Fruit fly (Drosophila melanogaster) whole organism, pupa: Measurements from ENCODE around the gene IPIP.

ENCODE experiments used
- CG10348 ChIP-seq: fragments of 200-800 bp; sonication (Bioruptor generic); IDR thresholded peaks from 2 replicates; pipeline ENCODE4 v1.3.6; 2022; ENCODE audit warnings: missing biosample characterization, missing genetic modification characterization
- CG12605 ChIP-seq: fragments of 200-800 bp; sonication (Bioruptor generic); IDR thresholded peaks from 2 replicates; pipeline ENCODE4 v1.3.6; 2022; ENCODE audit warnings: missing biosample characterization, missing genetic modification characterization
- CG13204 ChIP-seq: fragments of 200-800 bp; sonication (Bioruptor generic); optimal IDR thresholded peaks from 2 replicates; lab custom pipeline; 2018; ENCODE audit warnings: missing biosample characterization, mild to moderate bottlenecking, missing genetic modification characterization, moderate library complexity
- CG14655 ChIP-seq: fragments of 200-800 bp; sonication (Bioruptor generic); optimal IDR thresholded peaks from 3 replicates; lab custom pipeline; 2017; ENCODE audit warnings: mild to moderate bottlenecking, missing biosample characterization, missing genetic modification reagents, missing genetic modification characterization
- CG15710 ChIP-seq: fragments of 200-800 bp; sonication (Bioruptor generic); optimal IDR thresholded peaks from 2 replicates; lab custom pipeline; 2018; ENCODE audit warnings: missing biosample characterization, mild to moderate bottlenecking, missing genetic modification characterization, moderate library complexity
- CG17806 ChIP-seq: fragments of 200-800 bp; sonication (Bioruptor generic); optimal IDR thresholded peaks from 2 replicates; lab custom pipeline; 2018; ENCODE audit warnings: missing biosample characterization, mild to moderate bottlenecking, missing genetic modification characterization, moderate library complexity
- CG32121 ChIP-seq: fragments of 200-800 bp; sonication (Bioruptor generic); IDR thresholded peaks from 2 replicates; pipeline ENCODE4 v1.3.6; 2022; ENCODE audit warnings: missing biosample characterization, missing genetic modification characterization
- CG34367 ChIP-seq: fragments of 200-800 bp; sonication (Bioruptor generic); optimal IDR thresholded peaks from 2 replicates; lab custom pipeline; 2018; ENCODE audit warnings: missing biosample characterization, mild to moderate bottlenecking, missing genetic modification characterization
- CG4496 ChIP-seq: fragments of 200-800 bp; sonication (Bioruptor generic); IDR thresholded peaks from 3 replicates; pipeline ENCODE4 v1.3.6; 2022; ENCODE audit warnings: missing biosample characterization, missing genetic modification characterization
- CG8159 ChIP-seq: fragments of 200-800 bp; sonication (Bioruptor generic); optimal IDR thresholded peaks from 3 replicates; lab custom pipeline; 2018; ENCODE audit warnings: missing biosample characterization, mild to moderate bottlenecking, missing genetic modification characterization, moderate library complexity
- CG8301 ChIP-seq: fragments of 200-800 bp; sonication (Bioruptor generic); optimal IDR thresholded peaks from 2 replicates; lab custom pipeline; 2018; ENCODE audit warnings: missing biosample characterization, mild to moderate bottlenecking, missing genetic modification characterization
- CG9948 ChIP-seq: fragments of 200-800 bp; sonication (Bioruptor generic); optimal IDR thresholded peaks from 2 replicates; lab custom pipeline; 2018; ENCODE audit warnings: missing biosample characterization, mild to moderate bottlenecking, missing genetic modification characterization, moderate library complexity
- D1 ChIP-seq: fragments of 200-800 bp; sonication (Bioruptor generic); optimal IDR thresholded peaks from 2 replicates; lab custom pipeline; 2018; ENCODE audit warnings: missing biosample characterization, mild to moderate bottlenecking, missing genetic modification characterization, moderate library complexity
- EcR ChIP-seq: fragments of 200-800 bp; sonication (Bioruptor generic); optimal IDR thresholded peaks from 3 replicates; lab custom pipeline; 2019; ENCODE audit warnings: missing biosample characterization, missing genetic modification characterization, mild to moderate bottlenecking, moderate library complexity, missing genetic modification reagents
- Ets98B ChIP-seq: fragments of 200-800 bp; sonication (Bioruptor generic); IDR thresholded peaks from 2 replicates; pipeline ENCODE4 v1.3.6; 2022; ENCODE audit warnings: missing biosample characterization, missing genetic modification characterization
- Pif1A ChIP-seq: fragments of 200-800 bp; sonication (Bioruptor generic); optimal IDR thresholded peaks from 3 replicates; lab custom pipeline; 2016; ENCODE audit warnings: missing biosample characterization, missing genetic modification characterization
- Pif1B ChIP-seq: fragments of 200-800 bp; sonication (Bioruptor generic); optimal IDR thresholded peaks from 3 replicates; lab custom pipeline; 2016; ENCODE audit warnings: missing biosample characterization, missing genetic modification characterization
- Snoo ChIP-seq: fragments of 200-800 bp; sonication (Bioruptor generic); optimal IDR thresholded peaks from 3 replicates; lab custom pipeline; 2017; ENCODE audit warnings: missing biosample characterization, mild to moderate bottlenecking, missing genetic modification characterization, inconsistent platforms
- fd96Ca ChIP-seq: fragments of 200-800 bp; sonication (Bioruptor generic); IDR thresholded peaks from 3 replicates; pipeline ENCODE4 v1.3.6; 2022; ENCODE audit warnings: missing biosample characterization, missing genetic modification characterization
- gl ChIP-seq: fragments of 200-800 bp; sonication (Bioruptor generic); optimal IDR thresholded peaks from 2 replicates; lab custom pipeline; 2018; ENCODE audit warnings: missing biosample characterization, mild to moderate bottlenecking, missing genetic modification characterization
- rn ChIP-seq: fragments of 200-800 bp; sonication (Bioruptor generic); IDR thresholded peaks from 2 replicates; pipeline ENCODE4 v1.3.6; 2022; ENCODE audit warnings: missing biosample characterization, missing genetic modification characterization

Gene IPIP

dm6 chr2L:6053874-6054469 is 6.2 kb downstream of the IPIP start, which contains the start of gene CG13995:
CG13995 (plus strand) TSS chr2L:6054302.
- TF ChIP-seq CG10348 (GFP tag; lab: Robert Waterston, UW) = no peak
- TF ChIP-seq CG32121 (GFP tag; lab: Robert Waterston, UW) = peak; percentile 19; the same call in 1 of the 2 replicates
- TF ChIP-seq Ets98B (GFP tag; lab: Robert Waterston, UW) = peak; percentile 28; the same call in 1 of the 2 replicates
- no peak for TF ChIP-seq rn (GFP tag; lab: Robert Waterston, UW)
- 0 out of 2 replicates have a peak, but pooled peaks have one; percentile 11 for TF ChIP-seq CG12605 (GFP tag; lab: Robert Waterston, UW)
- TF ChIP-seq CG15710 (tag; lab: Kevin White, UChicago) = no peak
- TF ChIP-seq Pif1B = no peak
- TF ChIP-seq gl (tag; lab: Kevin White, UChicago) = peak; percentile 26
- TF ChIP-seq CG8301 (tag; lab: Kevin White, UChicago) = no peak
- TF ChIP-seq CG13204 (GFP tag; lab: Kevin White, UChicago) = peak; percentile 9
- TF ChIP-seq CG4496 (GFP tag; lab: Robert Waterston, UW) = 0 out of 3 replicates have a peak, but pooled peaks have one; percentile 42
- no peak for TF ChIP-seq fd96Ca (GFP tag; lab: Robert Waterston, UW)

dm6 chr2L:6060210-6060609 is 12.4 kb downstream of the IPIP start, which contains the start of gene CG34180:
CG34180 (plus strand) TSS chr2L:6060510.
- TF ChIP-seq Snoo (tag; lab: Kevin White, UChicago) (no peak), CG10348 (GFP tag; lab: Robert Waterston, UW) (no peak), CG9948 (tag; lab: Kevin White, UChicago) (no peak), CG15710 (tag; lab: Kevin White, UChicago) (no peak), Pif1B (no peak), CG8301 (tag; lab: Kevin White, UChicago) (no peak), CG14655 (no peak), Pif1A (GFP tag; lab: Kevin White, UChicago) (no peak), EcR (GFP tag; lab: Kevin White, UChicago) (no peak), Ets98B (GFP tag; lab: Robert Waterston, UW) (no peak)

dm6 chr2L:6062382-6063082 is 14.7 kb downstream of the IPIP start, which contains the start of the genes ND-51 and CG13994:
ND-51 (minus strand) TSS chr2L:6062757.
CG13994 (plus strand) TSS chr2L:6062989.
- TF ChIP-seq CG8301 (tag; lab: Kevin White, UChicago) (no peak), CG8159 (tag; lab: Kevin White, UChicago) (peak; percentile 74), EcR (GFP tag; lab: Kevin White, UChicago) (peak; percentile 29), CG4496 (GFP tag; lab: Robert Waterston, UW) (peak; percentile 86), CG34367 (tag; lab: Kevin White, UChicago) (peak; percentile 45), CG9948 (tag; lab: Kevin White, UChicago) (peak; percentile 57), CG10348 (GFP tag; lab: Robert Waterston, UW) (no peak), D1 (tag; lab: Kevin White, UChicago) (no peak), CG17806 (tag; lab: Kevin White, UChicago) (peak; percentile 69), Ets98B (GFP tag; lab: Robert Waterston, UW) (peak; percentile 79), CG12605 (GFP tag; lab: Robert Waterston, UW) (peak; percentile 46), Snoo (tag; lab: Kevin White, UChicago) (peak; percentile 69), CG32121 (GFP tag; lab: Robert Waterston, UW) (peak; percentile 78), CG15710 (tag; lab: Kevin White, UChicago) (peak; percentile 61), gl (tag; lab: Kevin White, UChicago) (peak; percentile 8), CG14655 (no peak), CG13204 (GFP tag; lab: Kevin White, UChicago) (no peak), Pif1A (GFP tag; lab: Kevin White, UChicago) (no peak), fd96Ca (GFP tag; lab: Robert Waterston, UW) (peak; percentile 88), Pif1B (no peak), rn (GFP tag; lab: Robert Waterston, UW) (peak; percentile 73)

dm6 chr2L:6065823-6066222 is 18.0 kb downstream of the IPIP start, which contains the start of the genes Fbw5 and CG9147:
Fbw5 (minus strand) TSS chr2L:6065953.
CG9147 (plus strand) TSS chr2L:6065997.
- peak; percentile 99 for TF ChIP-seq CG8301 (tag; lab: Kevin White, UChicago)
- TF ChIP-seq Ets98B (GFP tag; lab: Robert Waterston, UW) = peak; percentile 99
- TF ChIP-seq CG32121 (GFP tag; lab: Robert Waterston, UW) = peak; percentile 99
- TF ChIP-seq CG12605 (GFP tag; lab: Robert Waterston, UW) = peak; percentile 100
- peak; percentile 99 for TF ChIP-seq CG17806 (tag; lab: Kevin White, UChicago)
- peak; percentile 100 for TF ChIP-seq CG4496 (GFP tag; lab: Robert Waterston, UW)
- peak; percentile 100 for TF ChIP-seq Pif1A (GFP tag; lab: Kevin White, UChicago)
- peak; percentile 100 for TF ChIP-seq Pif1B
- peak; percentile 99 for TF ChIP-seq CG8159 (tag; lab: Kevin White, UChicago)
- TF ChIP-seq CG10348 (GFP tag; lab: Robert Waterston, UW) = peak; percentile 98
- TF ChIP-seq Snoo (tag; lab: Kevin White, UChicago) = peak; percentile 100
- peak; percentile 99 for TF ChIP-seq CG9948 (tag; lab: Kevin White, UChicago)
- TF ChIP-seq EcR (GFP tag; lab: Kevin White, UChicago) = peak; percentile 79
- TF ChIP-seq gl (tag; lab: Kevin White, UChicago) = peak; percentile 98
- TF ChIP-seq CG15710 (tag; lab: Kevin White, UChicago) = peak; percentile 100
- TF ChIP-seq rn (GFP tag; lab: Robert Waterston, UW) = peak; percentile 98
- TF ChIP-seq CG14655 = peak; percentile 100
- no peak for TF ChIP-seq D1 (tag; lab: Kevin White, UChicago)
- peak; percentile 98 for TF ChIP-seq fd96Ca (GFP tag; lab: Robert Waterston, UW)
- TF ChIP-seq CG34367 (tag; lab: Kevin White, UChicago) = peak; percentile 100
- peak; percentile 97 for TF ChIP-seq CG13204 (GFP tag; lab: Kevin White, UChicago)
- TF ChIP-seq, all 21 proteins: peak for 20
